Worm (Caenorhabditis elegans): ENCODE measurements around the gene str-38.

- no peak for TF ChIP-seq ztf-6 (GFP tag; IDR thresholded peaks at IDR 0.05)
- no peak for TF ChIP-seq mcd-1 (GFP tag; IDR thresholded peaks at IDR 0.05)
- no peak for TF ChIP-seq F33H1.4 (GFP tag; IDR thresholded peaks at IDR 0.05)
Observed at ce11 chrV:15757645-15758044, 25.5 kb upstream of the str-38 start.
